Worm (Caenorhabditis elegans) whole organism, L1 larva: ENCODE measurements around the gene str-66.
"Not testable (repeated sequence)": the region's sequence is repeated elsewhere in the genome, so short reads cannot be mapped to it uniquely, and the experiment has no call there.

ENCODE experiments used
- C04F5.9 ChIP-seq: sonication (generic microtip); optimal IDR thresholded peaks from 2 replicates; lab custom pipeline; 2016; ENCODE audit warnings: missing genetic modification characterization, missing compliant biosample characterization
- C34B4.2 ChIP-seq: sonication (generic microtip); optimal IDR thresholded peaks from 2 replicates; lab custom pipeline; 2017; ENCODE audit warnings: mild to moderate bottlenecking, missing genetic modification characterization, missing compliant biosample characterization
- ama-1 ChIP-seq: fragments of 150-350 bp; optimal IDR thresholded peaks from 2 replicates; lab custom pipeline; 2014
- blmp-1 ChIP-seq: fragments of 150-350 bp; optimal IDR thresholded peaks from 2 replicates; lab custom pipeline; 2014; ENCODE audit warnings: missing biosample characterization, missing genetic modification characterization
- ceh-82 ChIP-seq, 3 experiments: fragments of 150-350 bp in 1 of 3; sonication (generic microtip) in 2 of 3; optimal IDR thresholded peaks; 2 replicates each; lab custom pipeline; 2014 to 2017; ENCODE audit warnings: missing biosample characterization in 3 of 3, missing genetic modification characterization in 3 of 3
- ces-1 ChIP-seq: fragments of 150-350 bp; optimal IDR thresholded peaks from 2 replicates; lab custom pipeline; 2014; ENCODE audit warnings: missing biosample characterization, missing genetic modification reagents, missing genetic modification characterization
- dpl-1 ChIP-seq, 3 experiments: fragments of 150-350 bp in 2 of 3; sonication (generic microtip) in 1 of 3; optimal IDR thresholded peaks; 2 replicates each; lab custom pipeline; 2014 to 2017; ENCODE audit warnings: missing biosample characterization in 3 of 3, missing genetic modification characterization in 3 of 3, missing genetic modification reagents in 3 of 3
- dsc-1 ChIP-seq: sonication (generic microtip); optimal IDR thresholded peaks from 2 replicates; lab custom pipeline; 2016; ENCODE audit warnings: mild to moderate bottlenecking, missing genetic modification characterization, missing compliant biosample characterization
- efl-1 ChIP-seq, 4 experiments: fragments of 150-350 bp; optimal IDR thresholded peaks in 3 of 4; peaks in 1 of 4; 1 replicate in 1 of 4; 2 replicates in 3 of 4; lab custom pipeline; 2014; ENCODE audit warnings: missing biosample characterization in 2 of 4, missing genetic modification characterization in 2 of 4, missing genetic modification reagents in 2 of 4
- elt-2 ChIP-seq: sonication (generic microtip); optimal IDR thresholded peaks from 2 replicates; lab custom pipeline; 2016; ENCODE audit warnings: missing genetic modification characterization, mild to moderate bottlenecking, inconsistent platforms, missing compliant biosample characterization, missing genetic modification reagents
- fkh-10 ChIP-seq: sonication (generic microtip); optimal IDR thresholded peaks from 2 replicates; lab custom pipeline; 2017; ENCODE audit warnings: missing biosample characterization, missing genetic modification reagents, missing genetic modification characterization
- fkh-4 ChIP-seq: sonication (generic microtip); optimal IDR thresholded peaks from 2 replicates; lab custom pipeline; 2016; ENCODE audit warnings: missing compliant biosample characterization, missing genetic modification characterization, borderline replicate concordance
- fos-1 ChIP-seq: fragments of 150-350 bp; optimal IDR thresholded peaks from 2 replicates; lab custom pipeline; 2014; ENCODE audit warnings: missing biosample characterization, missing genetic modification characterization
- hpl-2 ChIP-seq: fragments of 150-350 bp; optimal IDR thresholded peaks from 2 replicates; lab custom pipeline; 2014; ENCODE audit warnings: missing biosample characterization, missing genetic modification reagents, missing genetic modification characterization
- isw-1 ChIP-seq: fragments of 200-800 bp; sonication (Bioruptor generic); IDR thresholded peaks from 2 replicates; pipeline ENCODE4 v1.3.6; 2022; ENCODE audit warnings: missing genetic modification characterization, missing compliant biosample characterization
- lin-13 ChIP-seq: fragments of 150-350 bp; optimal IDR thresholded peaks from 2 replicates; lab custom pipeline; 2014; ENCODE audit warnings: missing biosample characterization, missing genetic modification reagents, missing genetic modification characterization
- lin-14 ChIP-seq: fragments of 200-800 bp; sonication (Bioruptor generic); optimal IDR thresholded peaks from 2 replicates; lab custom pipeline; 2018; ENCODE audit warnings: mild to moderate bottlenecking, missing genetic modification characterization, moderate library complexity, missing compliant biosample characterization
- lin-15B ChIP-seq: fragments of 150-350 bp; sonication (generic microtip); optimal IDR thresholded peaks from 3 replicates; lab custom pipeline; 2014; ENCODE audit warnings: missing biosample characterization, missing genetic modification characterization
- lin-35 ChIP-seq, 2 experiments: fragments of 150-350 bp; optimal IDR thresholded peaks; 2 replicates each; lab custom pipeline; 2014; ENCODE audit warnings: missing biosample characterization in 2 of 2, missing genetic modification characterization in 2 of 2, missing genetic modification reagents in 2 of 2
- mep-1 ChIP-seq: fragments of 150-350 bp; optimal IDR thresholded peaks from 2 replicates; lab custom pipeline; 2014; ENCODE audit warnings: missing biosample characterization, missing genetic modification characterization
- nhr-19 ChIP-seq: fragments of 200-800 bp; sonication (Bioruptor generic); conservative IDR thresholded peaks from 2 replicates; pipeline ENCODE4 v1.3.6; 2022; ENCODE audit warnings: missing genetic modification characterization, missing compliant biosample characterization
- nhr-20 ChIP-seq: sonication (generic microtip); optimal IDR thresholded peaks from 2 replicates; lab custom pipeline; 2016; ENCODE audit warnings: mild to moderate bottlenecking, missing genetic modification characterization, missing compliant biosample characterization
- nhr-237 ChIP-seq: fragments of 150-350 bp; optimal IDR thresholded peaks from 2 replicates; lab custom pipeline; 2014; ENCODE audit warnings: missing biosample characterization, missing genetic modification characterization
- nhr-28 ChIP-seq: fragments of 150-350 bp; optimal IDR thresholded peaks from 2 replicates; lab custom pipeline; 2014; ENCODE audit warnings: missing biosample characterization, missing genetic modification characterization
- nhr-47 ChIP-seq: sonication (generic microtip); optimal IDR thresholded peaks from 2 replicates; lab custom pipeline; 2016; ENCODE audit warnings: mild to moderate bottlenecking, missing genetic modification characterization, moderate library complexity, missing compliant biosample characterization
- nhr-71 ChIP-seq: sonication (generic microtip); optimal IDR thresholded peaks from 2 replicates; lab custom pipeline; 2016; ENCODE audit warnings: mild to moderate bottlenecking, missing genetic modification characterization, moderate library complexity, missing compliant biosample characterization
- nhr-77 ChIP-seq: fragments of 150-350 bp; optimal IDR thresholded peaks from 2 replicates; lab custom pipeline; 2014; ENCODE audit warnings: missing biosample characterization, missing genetic modification characterization
- nhr-85 ChIP-seq: sonication (generic microtip); peaks from one replicate; lab custom pipeline; 2016; ENCODE audit warnings: missing genetic modification characterization, inconsistent platforms, missing compliant biosample characterization
- nhr-90 ChIP-seq: sonication (generic microtip); optimal IDR thresholded peaks from 2 replicates; lab custom pipeline; 2016; ENCODE audit warnings: mild to moderate bottlenecking, missing genetic modification characterization, missing compliant biosample characterization; ENCODE audit not compliant: poor library complexity
- pax-3 ChIP-seq: fragments of 200-800 bp; sonication (Bioruptor generic); optimal IDR thresholded peaks from 2 replicates; lab custom pipeline; 2018; ENCODE audit warnings: mild to moderate bottlenecking, missing genetic modification characterization, moderate library complexity, missing compliant biosample characterization
- rnt-1 ChIP-seq: sonication (generic microtip); optimal IDR thresholded peaks from 2 replicates; lab custom pipeline; 2016; ENCODE audit warnings: mild to moderate bottlenecking, missing genetic modification characterization, moderate library complexity, missing compliant biosample characterization
- skn-1 ChIP-seq: fragments of 150-350 bp; optimal IDR thresholded peaks from 2 replicates; lab custom pipeline; 2014; ENCODE audit warnings: missing biosample characterization, missing genetic modification characterization
- snpc-4 ChIP-seq: fragments of 150-350 bp; optimal IDR thresholded peaks from 2 replicates; lab custom pipeline; 2014; ENCODE audit warnings: missing biosample characterization, missing genetic modification characterization
- snu-23 ChIP-seq: sonication (generic microtip); optimal IDR thresholded peaks from 2 replicates; lab custom pipeline; 2016; ENCODE audit warnings: missing genetic modification characterization, missing compliant biosample characterization
- sox-4 ChIP-seq: sonication (generic microtip); optimal IDR thresholded peaks from 2 replicates; lab custom pipeline; 2016; ENCODE audit warnings: missing genetic modification characterization, missing compliant biosample characterization
- sptf-1 ChIP-seq: fragments of 150-350 bp; optimal IDR thresholded peaks from 2 replicates; lab custom pipeline; 2014; ENCODE audit warnings: missing biosample characterization, missing genetic modification characterization
- sup-37 ChIP-seq: fragments of 200-800 bp; sonication (Bioruptor generic); optimal IDR thresholded peaks from 2 replicates; lab custom pipeline; 2018; ENCODE audit warnings: mild to moderate bottlenecking, missing genetic modification characterization, missing compliant biosample characterization
- unc-130 ChIP-seq: fragments of 150-350 bp; optimal IDR thresholded peaks from 2 replicates; lab custom pipeline; 2017; ENCODE audit warnings: missing biosample characterization, missing genetic modification characterization, inconsistent platforms
- unc-86 ChIP-seq: sonication (generic microtip); optimal IDR thresholded peaks from 2 replicates; lab custom pipeline; 2016; ENCODE audit warnings: missing genetic modification characterization, missing compliant biosample characterization
- vab-15 ChIP-seq: sonication (generic microtip); optimal IDR thresholded peaks from 2 replicates; lab custom pipeline; 2017; ENCODE audit warnings: missing genotype, mild to moderate bottlenecking, missing genetic modification characterization, missing compliant biosample characterization
- xbp-1 ChIP-seq: sonication (generic microtip); optimal IDR thresholded peaks from 2 replicates; lab custom pipeline; 2016; ENCODE audit warnings: missing genetic modification characterization, missing compliant biosample characterization
- ztf-4 ChIP-seq: fragments of 150-350 bp; optimal IDR thresholded peaks from 2 replicates; lab custom pipeline; 2014; ENCODE audit warnings: missing biosample characterization, missing genetic modification characterization

The str-66 gene

ce11 chrV:3107450-3107849 lies 3.4 kb upstream of the str-66 start, which contains the start of gene str-68:
Gene str-68, minus strand, starts transcription at chrV:3107550.
- TF ChIP-seq nhr-47 (tag; lab: Kevin White, UChicago) (no peak), C04F5.9 (tag; lab: Kevin White, UChicago) (no peak), nhr-77 (tag; lab: Kevin White, UChicago) (no peak), vab-15 (no peak), dsc-1 (tag; lab: Kevin White, UChicago) (no peak), elt-2 (tag; lab: Kevin White, UChicago) (no peak), sox-4 (no peak), fkh-10 (GFP tag; lab: Kevin White, UChicago) (no peak), ztf-4 (tag; lab: Kevin White, UChicago) (no peak)

ce11 chrV:3106785-3107184 lies 2.8 kb upstream of the str-66 start:
- TF ChIP-seq snpc-4 (tag; lab: Kevin White, UChicago) (peak; percentile 25), nhr-20 (tag; lab: Kevin White, UChicago) (no peak)

ce11 chrV:3105810-3106209 lies 1.8 kb upstream of the str-66 start, which contains the start of gene str-69:
Gene str-69, minus strand, starts transcription at chrV:3105910.
- TF ChIP-seq nhr-237 (tag; lab: Kevin White, UChicago) (no peak), sup-37 (no peak), unc-130 (tag; lab: Kevin White, UChicago) (no peak), blmp-1 (tag; lab: Kevin White, UChicago) (no peak), rnt-1 (no peak), nhr-77 (tag; lab: Kevin White, UChicago) (no peak), nhr-71 (tag; lab: Kevin White, UChicago) (no peak), isw-1 (no peak), lin-14 (GFP tag; lab: Kevin White, UChicago) (no peak), fkh-10 (GFP tag; lab: Kevin White, UChicago) (no peak), hpl-2 (GFP tag; lab: Kevin White, UChicago) (no peak), lin-15B (tag; lab: Kevin White, UChicago) (no peak), pax-3 (tag; lab: Kevin White, UChicago) (no peak), nhr-28 (tag; lab: Kevin White, UChicago) (no peak), sptf-1 (no peak), fkh-4 (no peak), lin-13 (GFP tag; lab: Kevin White, UChicago) (no peak), skn-1 (no peak), snu-23 (GFP tag; lab: Kevin White, UChicago) (no peak)

- TF ChIP-seq nhr-19, fkh-4, sup-37: not testable (repeated sequence)
Measured at ce11 chrV:3102049-3102448, 2.0 kb downstream of the str-66 start, which contains the start of gene Y73C8C.4. Gene Y73C8C.4, minus strand, starts transcription at chrV:3102149.

ce11 chrV:3100527-3100926 lies 3.5 kb downstream of the str-66 start:
- TF ChIP-seq ces-1 (GFP tag; lab: Kevin White, UChicago) (no peak), nhr-71 (tag; lab: Kevin White, UChicago) (no peak)

- no peak for TF ChIP-seq xbp-1 (tag; lab: Kevin White, UChicago)
- TF ChIP-seq nhr-90 (tag; lab: Kevin White, UChicago), result no peak
- TF ChIP-seq efl-1 (optimal IDR thresholded peaks at IDR 0.05; lab: Kevin White, UChicago), result peak; percentile 39 to 51
- TF ChIP-seq efl-1 (GFP tag; optimal IDR thresholded peaks at IDR 0.05 in 1 of 2; lab: Kevin White, UChicago), result peak in 1 of 2 experiments; percentile 3
- TF ChIP-seq rnt-1, result no peak
- TF ChIP-seq unc-86 (tag; lab: Kevin White, UChicago), result no peak
- peak; percentile 8 for TF ChIP-seq mep-1 (tag; lab: Kevin White, UChicago)
- TF ChIP-seq ama-1 (lab: Kevin White, UChicago), result no peak
- peak; percentile 32 for TF ChIP-seq nhr-71 (tag; lab: Kevin White, UChicago)
- no peak for TF ChIP-seq fos-1
- TF ChIP-seq nhr-20 (tag; lab: Kevin White, UChicago), result peak; percentile 23
- TF ChIP-seq lin-35 (GFP tag; optimal IDR thresholded peaks at IDR 0.05; lab: Kevin White, UChicago), result peak in 1 of 2 experiments; percentile 17
- peak in 2 of 3 experiments; percentile 6 to 14 for TF ChIP-seq dpl-1 (GFP tag; optimal IDR thresholded peaks at IDR 0.05; lab: Kevin White, UChicago)
- TF ChIP-seq ceh-82 (tag; optimal IDR thresholded peaks at IDR 0.05; lab: Kevin White, UChicago), result peak in 1 of 3 experiments; percentile 7
- no peak for TF ChIP-seq vab-15
- peak; percentile 54 for TF ChIP-seq nhr-85 (tag; lab: Kevin White, UChicago)
- TF ChIP-seq C34B4.2, result no peak
Measured at ce11 chrV:3094351-3094750, 9.7 kb downstream of the str-66 start, which contains the start of gene cyp-33C9. Gene cyp-33C9, minus strand, starts transcription at chrV:3094561.
